Fruit fly (Drosophila melanogaster): ENCODE data around the gene dysf.
A peak's percentile ranks its signal among the peaks of the same experiment; 100 is the strongest.

Gene dysf

DNA sequence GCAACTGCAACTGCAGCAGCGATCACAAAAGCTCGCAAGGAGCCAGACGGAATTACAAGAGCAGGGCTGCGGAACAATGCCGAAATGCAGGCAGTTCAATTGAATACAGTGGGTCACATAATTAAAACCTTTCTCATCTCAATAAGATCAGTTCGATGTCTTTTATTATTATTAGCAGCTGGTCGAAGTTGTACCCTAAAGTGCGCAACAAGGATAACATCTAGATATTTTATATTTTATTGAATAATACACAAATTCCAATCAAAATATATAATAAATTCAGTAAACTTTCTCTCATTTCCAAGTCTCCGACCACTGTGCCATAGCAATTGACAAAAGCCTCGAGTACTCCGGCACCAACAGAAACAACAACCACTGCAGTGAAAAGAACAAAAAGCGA lies 30.4 kb downstream of the dysf start:
- TF ChIP-seq sv (GFP tag; optimal IDR thresholded peaks at IDR 0.05) (no peak), fru (GFP tag; optimal IDR thresholded peaks at IDR 0.05) (peak; percentile 9), Abd-B (GFP tag; optimal IDR thresholded peaks at IDR 0.05) (no peak), foxo (GFP tag; optimal IDR thresholded peaks at IDR 0.05) (peak in 1 of 2 experiments; percentile 25), Dfd (GFP tag; optimal IDR thresholded peaks at IDR 0.05) (no peak), h (GFP tag; optimal IDR thresholded peaks at IDR 0.05) (peak; percentile 35), woc (GFP tag; optimal IDR thresholded peaks at IDR 0.05) (peak; percentile 16), Hnf4 (GFP tag; optimal IDR thresholded peaks at IDR 0.05) (no peak), Jra (GFP tag; optimal IDR thresholded peaks at IDR 0.05) (no peak), Hr78 (GFP tag; optimal IDR thresholded peaks at IDR 0.05) (no peak), Dif (GFP tag; optimal IDR thresholded peaks at IDR 0.05; ENCODE audit: partially characterized antibody) (no peak), usp (GFP tag; optimal IDR thresholded peaks at IDR 0.05) (no peak), Vsx2 (GFP tag; optimal IDR thresholded peaks at IDR 0.05; ENCODE audit: partially characterized antibody) (no peak), N (GFP tag; optimal IDR thresholded peaks at IDR 0.05) (no peak), br (GFP tag; optimal IDR thresholded peaks at IDR 0.05) (no peak), CG9705 (GFP tag; optimal IDR thresholded peaks at IDR 0.05) (no peak), Mio (GFP tag; optimal IDR thresholded peaks at IDR 0.05) (no peak), Rel (GFP tag; optimal IDR thresholded peaks at IDR 0.05) (no peak), Rel (tag; optimal IDR thresholded peaks at IDR 0.05) (no peak), Myc (optimal IDR thresholded peaks at IDR 0.05) (no peak), pan (optimal IDR thresholded peaks at IDR 0.05) (no peak), HLH106 (tag; optimal IDR thresholded peaks at IDR 0.05) (peak; percentile 30), psq (GFP tag; optimal IDR thresholded peaks at IDR 0.05) (peak; percentile 29), dl (GFP tag; optimal IDR thresholded peaks at IDR 0.05; ENCODE audit: insufficient read depth in 1 of 2, partially characterized antibody in 2 of 2) (no peak), ey (GFP tag; optimal IDR thresholded peaks at IDR 0.05) (no peak), OdsH (GFP tag; optimal IDR thresholded peaks at IDR 0.05) (no peak), CG32264 (GFP tag; optimal IDR thresholded peaks at IDR 0.05) (no peak), dsf (GFP tag; optimal IDR thresholded peaks at IDR 0.05; ENCODE audit: borderline replicate concordance) (no peak), Hr83 (GFP tag; optimal IDR thresholded peaks at IDR 0.05; ENCODE audit: poor library complexity, severe bottlenecking) (no peak), GATAd (GFP tag; optimal IDR thresholded peaks at IDR 0.05) (no peak), sage (GFP tag; optimal IDR thresholded peaks at IDR 0.05) (no peak), tai (GFP tag; optimal IDR thresholded peaks at IDR 0.05) (no peak), CrebA (GFP tag; optimal IDR thresholded peaks at IDR 0.05; ENCODE audit: borderline replicate concordance) (no peak), brk (GFP tag; optimal IDR thresholded peaks at IDR 0.05) (no peak), rgr (GFP tag; optimal IDR thresholded peaks at IDR 0.05) (peak; percentile 33), dmrt93B (GFP tag; optimal IDR thresholded peaks at IDR 0.05) (no peak), jim (GFP tag; optimal IDR thresholded peaks at IDR 0.05) (no peak), Sp1 (GFP tag; optimal IDR thresholded peaks at IDR 0.05) (peak; percentile 23), lola (GFP tag; optimal IDR thresholded peaks at IDR 0.05) (no peak)

DNA sequence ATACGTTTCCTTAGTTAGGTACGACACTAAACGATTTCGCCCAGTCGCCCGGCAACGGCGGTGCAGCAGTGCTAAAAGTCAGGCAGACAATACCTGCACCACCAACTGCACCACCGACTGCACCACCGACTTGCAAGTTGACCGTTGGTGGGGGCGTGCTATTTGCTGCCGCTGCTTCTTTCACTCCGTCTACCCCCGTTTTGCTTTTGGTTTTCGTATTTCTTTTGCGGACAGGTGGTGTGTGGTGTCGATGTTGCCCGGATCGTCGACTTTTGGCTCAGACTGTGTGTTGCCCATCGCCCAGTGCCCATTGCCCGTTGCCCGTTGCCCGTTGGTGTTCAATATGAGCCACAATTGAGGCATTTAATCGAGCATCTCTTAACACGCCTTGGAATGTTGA lies 33.8 kb downstream of the dysf start:
- TF ChIP-seq Sp1 (GFP tag; optimal IDR thresholded peaks at IDR 0.05) (no peak), psq (GFP tag; optimal IDR thresholded peaks at IDR 0.05) (no peak), woc (GFP tag; optimal IDR thresholded peaks at IDR 0.05) (no peak), rgr (GFP tag; optimal IDR thresholded peaks at IDR 0.05) (no peak), fru (GFP tag; optimal IDR thresholded peaks at IDR 0.05) (no peak), foxo (GFP tag; optimal IDR thresholded peaks at IDR 0.05) (no peak), brk (GFP tag; optimal IDR thresholded peaks at IDR 0.05) (no peak), dsf (GFP tag; optimal IDR thresholded peaks at IDR 0.05; ENCODE audit: borderline replicate concordance) (no peak), dmrt93B (GFP tag; optimal IDR thresholded peaks at IDR 0.05) (no peak), lola (GFP tag; optimal IDR thresholded peaks at IDR 0.05) (no peak), usp (GFP tag; optimal IDR thresholded peaks at IDR 0.05) (no peak), CrebA (GFP tag; optimal IDR thresholded peaks at IDR 0.05; ENCODE audit: borderline replicate concordance) (no peak), N (GFP tag; optimal IDR thresholded peaks at IDR 0.05) (no peak), CG9705 (GFP tag; optimal IDR thresholded peaks at IDR 0.05) (no peak), pan (optimal IDR thresholded peaks at IDR 0.05) (no peak), sv (GFP tag; optimal IDR thresholded peaks at IDR 0.05) (no peak)
